Worm (Caenorhabditis elegans): Measurements from ENCODE around the gene nmy-1.
A peak's percentile ranks its signal among the peaks of the same experiment; 100 is the strongest.

- no peak for TF ChIP-seq nhr-77 (tag; optimal IDR thresholded peaks at IDR 0.05)
- no peak for TF ChIP-seq mdl-1 (tag; optimal IDR thresholded peaks at IDR 0.05)
- TF ChIP-seq Y75B8A.6 (GFP tag; IDR thresholded peaks at IDR 0.05) = no peak
- no peak for TF ChIP-seq spr-1 (tag; optimal IDR thresholded peaks at IDR 0.05)
- TF ChIP-seq egl-27 (tag; optimal IDR thresholded peaks at IDR 0.05) = no peak
- TF ChIP-seq nhr-28 (tag; optimal IDR thresholded peaks at IDR 0.05) = no peak
- peak in 1 of 2 experiments; percentile 87 for TF ChIP-seq unc-62 (GFP tag; optimal IDR thresholded peaks at IDR 0.05 in 1 of 2)
- TF ChIP-seq unc-62 (tag; optimal IDR thresholded peaks at IDR 0.05) = no peak
- no peak for TF ChIP-seq fkh-10 (GFP tag; optimal IDR thresholded peaks at IDR 0.05)
- TF ChIP-seq set-16 (GFP tag; IDR thresholded peaks at IDR 0.05) = no peak
- TF ChIP-seq skn-1 (tag; optimal IDR thresholded peaks at IDR 0.05) = no peak
- no peak for TF ChIP-seq lin-39 (tag; optimal IDR thresholded peaks at IDR 0.05)
- TF ChIP-seq fos-1 (tag; optimal IDR thresholded peaks at IDR 0.05) = no peak
- no peak for TF ChIP-seq ceh-28 (tag; optimal IDR thresholded peaks at IDR 0.05)
Observed at ce11 chrX:2957446-2957985, 48.2 kb downstream of the nmy-1 start, which contains the start of gene gbb-1.
